Worm (Caenorhabditis elegans) whole organism, early embryonic: ENCODE measurements around the gene bed-2.

ENCODE experiments used
- B0310.2 ChIP-seq: sonication (generic microtip); optimal IDR thresholded peaks from 2 replicates; lab custom pipeline; 2016; ENCODE audit warnings: mild to moderate bottlenecking, missing genetic modification characterization, missing compliant biosample characterization
- F13C5.2 ChIP-seq: sonication (generic microtip); optimal IDR thresholded peaks from 2 replicates; lab custom pipeline; 2017; ENCODE audit warnings: mild to moderate bottlenecking, missing genetic modification characterization, inconsistent platforms, missing compliant biosample characterization
- aly-1 ChIP-seq: sonication (generic microtip); optimal IDR thresholded peaks from 2 replicates; lab custom pipeline; 2016; ENCODE audit warnings: missing genetic modification characterization, missing compliant biosample characterization
- ama-1 ChIP-seq: fragments of 150-350 bp; optimal IDR thresholded peaks from 2 replicates; lab custom pipeline; 2014
- ceh-13 ChIP-seq: fragments of 200-800 bp; sonication (Bioruptor generic); optimal IDR thresholded peaks from 2 replicates; lab custom pipeline; 2018; ENCODE audit warnings: mild to moderate bottlenecking, missing genetic modification characterization, missing compliant biosample characterization
- ceh-36 ChIP-seq: sonication (generic microtip); optimal IDR thresholded peaks from 2 replicates; lab custom pipeline; 2016; ENCODE audit warnings: missing genetic modification characterization, inconsistent platforms, missing compliant biosample characterization
- flt-1 ChIP-seq: fragments of 200-800 bp; sonication (Bioruptor generic); IDR thresholded peaks from 2 replicates; pipeline ENCODE4 v1.3.6; 2022; ENCODE audit warnings: missing genetic modification characterization, missing compliant biosample characterization
- hmg-4 ChIP-seq: fragments of 200-800 bp; sonication (Bioruptor generic); optimal IDR thresholded peaks from 2 replicates; lab custom pipeline; 2018; ENCODE audit warnings: mild to moderate bottlenecking, missing genetic modification characterization, missing compliant biosample characterization
- hnd-1 ChIP-seq: sonication (generic microtip); optimal IDR thresholded peaks from 2 replicates; lab custom pipeline; 2016; ENCODE audit warnings: missing genetic modification characterization, missing compliant biosample characterization
- scrt-1 ChIP-seq: fragments of 200-800 bp; sonication (Bioruptor generic); IDR thresholded peaks from 2 replicates; pipeline ENCODE4 v1.3.6; 2022; ENCODE audit warnings: missing genetic modification characterization, missing compliant biosample characterization
- sea-1 ChIP-seq: fragments of 200-800 bp; sonication (Bioruptor generic); conservative IDR thresholded peaks from 2 replicates; pipeline ENCODE4 v1.3.6; 2022; ENCODE audit warnings: missing genetic modification characterization, missing compliant biosample characterization
- tbx-11 ChIP-seq: fragments of 200-800 bp; sonication (Bioruptor generic); IDR thresholded peaks from 2 replicates; pipeline ENCODE4 v1.3.6; 2022; ENCODE audit warnings: missing genetic modification characterization, missing compliant biosample characterization
- tbx-37 ChIP-seq: fragments of 200-800 bp; sonication (Bioruptor generic); conservative IDR thresholded peaks from 2 replicates; pipeline ENCODE4 v1.3.6; 2022; ENCODE audit warnings: missing genetic modification reagents, missing genetic modification characterization, missing compliant biosample characterization
- tra-4 ChIP-seq: sonication (generic microtip); optimal IDR thresholded peaks from 2 replicates; lab custom pipeline; 2017; ENCODE audit warnings: missing genetic modification characterization, missing compliant biosample characterization

DNA sequence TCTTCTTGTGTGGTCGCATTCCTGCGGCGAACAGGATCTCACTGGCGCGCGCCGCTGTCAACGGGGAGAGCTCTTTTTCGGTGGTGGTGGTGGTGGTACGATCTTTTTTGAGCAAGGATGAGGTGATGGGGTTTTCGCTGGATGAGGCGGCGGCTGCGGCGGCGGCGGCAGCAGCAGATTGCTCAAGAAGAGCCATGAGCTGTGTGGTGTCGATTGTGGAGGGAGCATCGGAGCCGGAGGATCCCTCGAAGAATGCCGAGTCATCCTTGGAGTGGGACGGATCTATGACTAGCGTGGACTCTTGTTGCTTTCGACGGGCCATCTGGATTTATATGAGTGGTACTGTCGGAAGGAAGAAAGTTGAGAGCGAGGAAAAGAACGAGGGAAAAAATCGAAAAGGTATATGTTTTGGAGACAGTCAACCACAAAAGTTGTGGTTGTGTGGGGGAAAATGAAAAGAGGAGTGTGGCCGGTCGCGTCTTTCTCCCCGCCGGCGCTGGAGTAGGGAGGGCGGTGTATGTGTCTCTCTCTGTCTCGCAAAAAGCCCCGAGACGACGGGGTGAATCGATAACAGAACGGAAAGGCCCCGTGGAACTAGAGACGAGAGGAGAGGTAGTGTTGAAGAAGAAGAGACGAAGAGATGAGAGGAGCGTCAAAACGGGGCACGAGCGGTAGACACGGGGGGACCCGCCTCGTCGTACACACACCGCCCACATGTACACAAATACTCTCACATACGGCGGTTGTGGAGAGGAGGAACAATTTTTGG, 4.0 kb downstream of the bed-2 start:
- TF ChIP-seq F13C5.2 (tag; lab: Kevin White, UChicago) (no peak), tra-4 (tag; lab: Kevin White, UChicago) (no peak), B0310.2 (no peak), ama-1 (lab: Kevin White, UChicago) (no peak), flt-1 (no peak), tbx-37 (GFP tag; lab: Robert Waterston, UW) (no peak), hmg-4 (GFP tag; lab: Kevin White, UChicago) (no peak), ceh-36 (tag; lab: Kevin White, UChicago) (no peak), ceh-13 (GFP tag; lab: Kevin White, UChicago) (no peak), hnd-1 (tag; lab: Kevin White, UChicago) (no peak), sea-1 (GFP tag; lab: Robert Waterston, UW) (no peak), aly-1 (tag; lab: Kevin White, UChicago) (peak; percentile 54), tbx-11 (GFP tag; lab: Robert Waterston, UW) (no peak), scrt-1 (GFP tag; lab: Robert Waterston, UW) (no peak)
